Worm (Caenorhabditis elegans) whole organism, late embryonic: ENCODE results near the gene ppk-2.
A peak's percentile ranks its signal among the peaks of the same experiment; 100 is the strongest.

Experiments
- C38D4.7 ChIP-seq: fragments of 200-800 bp; sonication (Bioruptor generic); optimal IDR thresholded peaks from 2 replicates; lab custom pipeline; 2018; ENCODE audit warnings: mild to moderate bottlenecking, missing genetic modification characterization, moderate library complexity, missing compliant biosample characterization
- ceh-14 ChIP-seq: sonication (generic microtip); optimal IDR thresholded peaks from 2 replicates; lab custom pipeline; 2016; ENCODE audit warnings: missing genotype, missing genetic modification characterization, missing compliant biosample characterization
- ceh-2 ChIP-seq: sonication (generic microtip); optimal IDR thresholded peaks from 2 replicates; lab custom pipeline; 2016; ENCODE audit warnings: missing genotype, missing genetic modification characterization, missing compliant biosample characterization
- ceh-31 ChIP-seq: sonication (generic microtip); optimal IDR thresholded peaks from 2 replicates; lab custom pipeline; 2016; ENCODE audit warnings: missing genetic modification characterization, missing compliant biosample characterization
- ceh-6 ChIP-seq: fragments of 200-800 bp; sonication (Bioruptor generic); optimal IDR thresholded peaks from 2 replicates; lab custom pipeline; 2018; ENCODE audit warnings: mild to moderate bottlenecking, missing genetic modification characterization, missing compliant biosample characterization
- dmd-4 ChIP-seq: sonication (generic microtip); optimal IDR thresholded peaks from 2 replicates; lab custom pipeline; 2016; ENCODE audit warnings: borderline replicate concordance, missing genetic modification characterization, missing compliant biosample characterization
- fkh-10 ChIP-seq: fragments of 150-350 bp; optimal IDR thresholded peaks from 2 replicates; lab custom pipeline; 2014; ENCODE audit warnings: missing biosample characterization, missing genetic modification reagents, missing genetic modification characterization
- gmeb-2 ChIP-seq: sonication (generic microtip); optimal IDR thresholded peaks from 2 replicates; lab custom pipeline; 2016; ENCODE audit warnings: missing genetic modification characterization, inconsistent platforms, missing compliant biosample characterization
- hlh-6 ChIP-seq: sonication (generic microtip); optimal IDR thresholded peaks from 2 replicates; lab custom pipeline; 2016; ENCODE audit warnings: missing genotype, missing genetic modification characterization, missing compliant biosample characterization
- nfya-1 ChIP-seq: sonication (generic microtip); optimal IDR thresholded peaks from 2 replicates; lab custom pipeline; 2017; ENCODE audit warnings: missing genetic modification characterization, mild to moderate bottlenecking, missing compliant biosample characterization, antibody characterized with exemption, moderate library complexity
- tbx-2 ChIP-seq: sonication (generic microtip); optimal IDR thresholded peaks from 2 replicates; lab custom pipeline; 2016; ENCODE audit warnings: missing genetic modification characterization, missing compliant biosample characterization
- unc-42 ChIP-seq: sonication (generic microtip); optimal IDR thresholded peaks from 2 replicates; lab custom pipeline; 2016; ENCODE audit warnings: missing genotype, missing genetic modification characterization, missing compliant biosample characterization

The ppk-2 gene

ce11 chrIII:2137490-2137889, 35.4 kb downstream of the ppk-2 start:
- TF ChIP-seq nfya-1 (tag; lab: Kevin White, UChicago) (no peak), ceh-2 (tag; lab: Kevin White, UChicago) (no peak), hlh-6 (tag; lab: Kevin White, UChicago) (no peak), ceh-6 (GFP tag; lab: Kevin White, UChicago) (no peak), ceh-14 (no peak), C38D4.7 (GFP tag; lab: Kevin White, UChicago) (no peak), gmeb-2 (no peak)

ce11 chrIII:2150555-2150954, 48.5 kb downstream of the ppk-2 start:
- TF ChIP-seq ceh-31: no peak
- TF ChIP-seq, all 69 proteins: peak for 0

ce11 chrIII:2151480-2151995, 49.4 kb downstream of the ppk-2 start, which contains the start of gene gcn-1:
Gene gcn-1 (plus strand): TSS chrIII:2151945.
- TF ChIP-seq ceh-31 (peak; percentile 6), fkh-10 (no peak), tbx-2 (tag; lab: Kevin White, UChicago) (peak; percentile 69), unc-42 (peak; percentile 72), nfya-1 (tag; lab: Kevin White, UChicago) (peak; percentile 30), dmd-4 (tag; lab: Kevin White, UChicago) (no peak)
